Fruit fly (Drosophila melanogaster): ENCODE results near the gene CG32085.

The CG32085 gene

DNA sequence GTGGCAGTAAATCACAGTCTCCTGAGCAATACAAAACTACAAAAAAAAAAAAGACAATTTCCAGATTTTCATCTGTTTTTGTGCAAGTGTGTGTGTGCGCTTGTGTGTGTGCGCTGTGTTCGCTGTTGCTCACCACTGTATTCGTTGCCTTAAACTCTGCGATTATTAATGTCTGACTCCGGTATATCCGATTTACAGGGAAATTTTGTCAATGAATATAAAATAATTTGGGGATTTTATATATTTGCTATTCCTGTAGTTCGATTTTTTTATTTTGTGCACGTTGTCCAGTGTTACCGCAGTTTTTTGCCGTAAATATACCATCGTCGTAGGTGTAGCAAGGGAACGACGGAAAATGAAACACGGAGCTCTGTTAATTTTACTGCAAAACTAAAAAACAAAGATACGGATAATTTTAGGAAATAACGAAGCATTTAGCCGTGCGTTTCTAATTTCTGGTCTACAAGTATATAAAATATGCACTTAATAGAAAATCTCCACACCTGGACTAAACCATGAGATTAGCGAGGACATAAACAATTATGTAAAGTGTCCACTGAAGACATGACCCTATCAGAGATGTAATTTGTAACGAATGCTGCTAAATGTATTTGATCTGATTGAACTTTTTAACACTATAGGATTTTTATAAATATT lies 70.9 kb downstream of the CG32085 start, which contains the start of gene Duba:
Gene Duba, minus strand, starts transcription at position 313 of the 657 bp plus-strand sequence.
- TF ChIP-seq CG8478 (optimal IDR thresholded peaks at IDR 0.05) (no peak), CTCF (optimal IDR thresholded peaks at IDR 0.05) (no peak)

DNA sequence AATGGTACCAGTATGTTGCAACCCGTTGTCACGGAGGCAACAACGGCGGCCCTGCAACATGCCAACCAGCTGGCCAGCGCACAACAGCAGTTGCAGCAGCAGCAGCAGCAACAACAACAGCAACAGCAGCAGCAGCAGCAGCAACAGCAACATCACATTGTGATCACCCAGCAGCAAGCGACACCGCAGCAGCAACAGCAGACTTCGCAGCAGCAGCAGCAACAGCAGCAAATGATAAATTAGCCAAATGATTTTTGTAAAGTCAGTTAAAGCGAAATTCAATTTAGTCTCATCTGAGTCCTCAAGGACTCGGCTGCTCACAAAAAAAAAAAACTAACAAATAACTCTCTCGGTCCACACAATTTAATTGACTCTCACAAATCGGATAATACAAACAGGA lies 75.9 kb downstream of the CG32085 start:
- TF ChIP-seq CG8478 (optimal IDR thresholded peaks at IDR 0.05), result no peak
- TF ChIP-seq CTCF (optimal IDR thresholded peaks at IDR 0.05), result no peak

DNA sequence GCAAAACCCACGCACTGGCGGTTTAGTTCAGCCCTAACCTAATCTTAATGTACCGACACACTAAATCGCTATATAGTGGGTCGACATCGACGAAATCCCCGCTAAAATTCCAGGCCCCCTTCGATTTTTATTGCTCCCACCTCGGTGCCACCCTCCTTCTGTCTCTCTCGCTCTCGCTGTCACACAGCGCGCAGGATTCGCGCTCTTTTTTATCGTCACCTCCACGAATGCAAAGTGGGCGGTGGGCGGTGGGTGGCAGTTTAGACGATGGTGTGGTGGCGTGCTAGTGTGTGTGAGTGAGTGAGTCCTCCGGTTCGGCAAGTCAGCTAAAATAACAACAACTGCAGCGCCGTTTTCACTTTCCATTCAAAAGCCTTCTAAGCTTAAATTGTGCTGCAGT lies 78.1 kb downstream of the CG32085 start:
- TF ChIP-seq CTCF (optimal IDR thresholded peaks at IDR 0.05), result no peak
- no peak for TF ChIP-seq CG8478 (optimal IDR thresholded peaks at IDR 0.05)

DNA sequence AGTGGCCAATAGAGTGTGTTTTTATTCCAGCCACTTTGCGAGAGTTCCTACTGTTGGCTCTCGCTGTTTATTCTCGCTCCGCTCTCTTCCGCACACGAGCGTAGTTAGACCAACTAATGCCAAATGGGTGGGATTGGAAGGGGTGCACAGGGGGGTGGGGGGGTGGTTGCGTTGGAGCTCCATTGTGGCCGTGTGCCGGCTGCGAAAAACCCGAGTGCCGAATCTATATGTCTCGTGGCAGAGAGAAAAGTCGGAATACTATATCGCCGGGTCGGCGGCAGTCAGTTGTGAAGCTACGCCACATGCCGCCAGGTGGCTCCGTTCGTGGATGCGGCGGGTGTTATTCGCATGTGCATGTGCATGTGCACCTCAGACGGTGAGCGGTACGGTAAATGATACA lies 79.0 kb downstream of the CG32085 start:
- no peak for TF ChIP-seq CG8478 (optimal IDR thresholded peaks at IDR 0.05)
- TF ChIP-seq CTCF (optimal IDR thresholded peaks at IDR 0.05), result no peak
